Worm (Caenorhabditis elegans) whole organism, midembryonic: ENCODE data around the gene Y53F4B.24.

ENCODE experiments used
- T22C8.4 ChIP-seq: fragments of 200-800 bp; sonication (Bioruptor generic); IDR thresholded peaks from 2 replicates; pipeline ENCODE4 v1.3.6; 2022; ENCODE audit warnings: missing genetic modification characterization, missing compliant biosample characterization
- cog-1 ChIP-seq: sonication (generic microtip); optimal IDR thresholded peaks from 2 replicates; lab custom pipeline; 2016; ENCODE audit warnings: missing genetic modification characterization, missing compliant biosample characterization
- flt-1 ChIP-seq: fragments of 200-800 bp; sonication (Bioruptor generic); IDR thresholded peaks from 2 replicates; pipeline ENCODE4 v1.3.6; 2022; ENCODE audit warnings: missing genetic modification characterization, missing compliant biosample characterization
- med-1 ChIP-seq: sonication (generic microtip); optimal IDR thresholded peaks from 2 replicates; lab custom pipeline; 2017; ENCODE audit warnings: missing genetic modification characterization, mild to moderate bottlenecking, missing compliant biosample characterization, antibody characterized with exemption, missing genetic modification reagents; ENCODE audit not compliant: insufficient read depth

DNA sequence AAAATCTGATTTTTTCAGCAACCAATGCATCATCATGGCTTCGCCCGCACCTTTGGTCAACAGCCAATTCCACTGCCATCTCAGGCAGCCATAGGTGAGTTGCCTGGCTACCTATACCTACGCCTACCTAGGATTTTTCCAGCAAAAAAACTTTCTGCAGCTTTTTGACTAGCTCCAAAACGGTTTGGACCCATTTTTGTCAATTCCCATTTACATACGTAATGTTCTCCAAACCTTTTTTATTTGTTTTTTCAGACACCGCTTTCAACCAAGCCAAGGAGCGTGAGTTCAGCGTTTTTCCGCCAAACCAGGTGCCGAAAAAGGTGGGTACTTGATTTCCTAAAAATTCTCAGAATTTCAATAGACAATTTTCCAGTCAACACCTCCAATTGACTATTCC lies 9.5 kb upstream of the Y53F4B.24 start:
- TF ChIP-seq flt-1 (GFP tag; lab: Robert Waterston, UW), result no peak
- no peak for TF ChIP-seq cog-1
- TF ChIP-seq med-1 (GFP tag; lab: Kevin White, UChicago), result no peak
- no peak for TF ChIP-seq T22C8.4 (GFP tag; lab: Robert Waterston, UW)
